Fruit fly (Drosophila melanogaster) whole organism, embryonic: Measurements from ENCODE around the gene yrt.

Source experiments
- Atf-2 ChIP-seq: fragments of 200-800 bp; sonication (Bioruptor generic); optimal IDR thresholded peaks from 2 replicates; lab custom pipeline; 2016; ENCODE audit warnings: missing biosample characterization, missing genetic modification characterization
- Atf6 ChIP-seq: fragments of 200-800 bp; sonication (Bioruptor generic); IDR thresholded peaks from 2 replicates; pipeline ENCODE4 v1.3.6; 2022; ENCODE audit warnings: missing biosample characterization, missing genetic modification characterization
- Bdp1 ChIP-seq: fragments of 200-800 bp; sonication (Bioruptor generic); optimal IDR thresholded peaks from 3 replicates; lab custom pipeline; 2016; ENCODE audit warnings: missing biosample characterization, missing genetic modification characterization
- Blimp-1 ChIP-seq: fragments of 200-800 bp; sonication (Bioruptor generic); optimal IDR thresholded peaks from 3 replicates; lab custom pipeline; 2018; ENCODE audit warnings: missing biosample characterization, missing genetic modification characterization, mild to moderate bottlenecking, moderate library complexity, missing genetic modification reagents
- CG10366 ChIP-seq: fragments of 200-800 bp; sonication (Bioruptor generic); IDR thresholded peaks from 2 replicates; pipeline ENCODE4 v1.3.6; 2022; ENCODE audit warnings: missing biosample characterization, missing genetic modification characterization
- CG10654 ChIP-seq: fragments of 200-800 bp; sonication (Bioruptor generic); optimal IDR thresholded peaks from 2 replicates; lab custom pipeline; 2016; ENCODE audit warnings: missing biosample characterization, missing genetic modification characterization
- CG11696 ChIP-seq: fragments of 200-800 bp; sonication (Bioruptor generic); IDR thresholded peaks from 2 replicates; pipeline ENCODE4 v1.3.6; 2022; ENCODE audit warnings: missing biosample characterization, missing genetic modification characterization
- CG12299 ChIP-seq: fragments of 200-800 bp; sonication (Bioruptor generic); optimal IDR thresholded peaks from 2 replicates; lab custom pipeline; 2018; ENCODE audit warnings: missing biosample characterization, mild to moderate bottlenecking, missing genetic modification characterization
- CG12391 ChIP-seq: fragments of 200-800 bp; sonication (Bioruptor generic); optimal IDR thresholded peaks from 3 replicates; lab custom pipeline; 2018; ENCODE audit warnings: missing biosample characterization, mild to moderate bottlenecking, missing genetic modification characterization, moderate library complexity
- CG12744 ChIP-seq: fragments of 200-800 bp; sonication (Bioruptor generic); optimal IDR thresholded peaks from 2 replicates; lab custom pipeline; 2016; ENCODE audit warnings: missing biosample characterization, missing genetic modification characterization
- CG12769 ChIP-seq: fragments of 200-800 bp; sonication (Bioruptor generic); optimal IDR thresholded peaks from 2 replicates; lab custom pipeline; 2019; ENCODE audit warnings: missing biosample characterization, mild to moderate bottlenecking, missing genetic modification characterization, moderate library complexity
- CG14860 ChIP-seq: fragments of 200-800 bp; sonication (Bioruptor generic); IDR thresholded peaks from 3 replicates; pipeline ENCODE4 v1.3.6; 2022; ENCODE audit warnings: missing biosample characterization, missing genetic modification characterization; ENCODE audit not compliant: partially characterized antibody
- CG17912 ChIP-seq: fragments of 200-800 bp; sonication (Bioruptor generic); optimal IDR thresholded peaks from 2 replicates; lab custom pipeline; 2018; ENCODE audit warnings: missing biosample characterization, mild to moderate bottlenecking, missing genetic modification characterization
- CG2889 ChIP-seq: fragments of 200-800 bp; sonication (Bioruptor generic); IDR thresholded peaks from 3 replicates; pipeline ENCODE4 v1.3.6; 2022; ENCODE audit warnings: missing biosample characterization, missing genetic modification characterization
- CG3065 ChIP-seq: fragments of 200-800 bp; sonication (Bioruptor generic); optimal IDR thresholded peaks from 2 replicates; lab custom pipeline; 2016; ENCODE audit warnings: missing biosample characterization, missing genetic modification characterization
- CG31441 ChIP-seq: fragments of 200-800 bp; sonication (Bioruptor generic); IDR thresholded peaks from 2 replicates; pipeline ENCODE4 v1.3.6; 2022; ENCODE audit warnings: missing biosample characterization, missing genetic modification characterization
- CG6765 ChIP-seq: fragments of 200-800 bp; sonication (Bioruptor generic); optimal IDR thresholded peaks from 3 replicates; lab custom pipeline; 2017; ENCODE audit warnings: missing biosample characterization, mild to moderate bottlenecking, missing genetic modification characterization
- CG7839 ChIP-seq: fragments of 200-800 bp; sonication (Bioruptor generic); optimal IDR thresholded peaks from 3 replicates; lab custom pipeline; 2018; ENCODE audit warnings: missing biosample characterization, mild to moderate bottlenecking, missing genetic modification characterization, moderate library complexity
- CG7928 ChIP-seq: fragments of 200-800 bp; sonication (Bioruptor generic); optimal IDR thresholded peaks from 2 replicates; lab custom pipeline; 2017; ENCODE audit warnings: missing biosample characterization, mild to moderate bottlenecking, missing genetic modification characterization
- CG7987 ChIP-seq: fragments of 200-800 bp; sonication (Bioruptor generic); optimal IDR thresholded peaks from 2 replicates; lab custom pipeline; 2018; ENCODE audit warnings: missing biosample characterization, mild to moderate bottlenecking, missing genetic modification characterization, moderate library complexity
- CG8924 ChIP-seq: fragments of 200-800 bp; optimal IDR thresholded peaks from 3 replicates; lab custom pipeline; 2019; ENCODE audit warnings: missing biosample characterization, mild to moderate bottlenecking, missing genetic modification characterization, moderate library complexity
- CG9797 ChIP-seq: fragments of 200-800 bp; sonication (Bioruptor generic); optimal IDR thresholded peaks from 3 replicates; lab custom pipeline; 2018; ENCODE audit warnings: missing biosample characterization, mild to moderate bottlenecking, missing genetic modification characterization
- D19A ChIP-seq: fragments of 200-800 bp; optimal IDR thresholded peaks from 3 replicates; lab custom pipeline; 2019; ENCODE audit warnings: missing biosample characterization, mild to moderate bottlenecking, missing genetic modification characterization, moderate library complexity
- Eip74EF ChIP-seq, 2 experiments: fragments of 200-800 bp in 1 of 2; fragments of >200 bp in 1 of 2; sonication (Bioruptor generic) in 1 of 2; optimal IDR thresholded peaks; 2 replicates each; lab custom pipeline; 2017 to 2019; ENCODE audit warnings: missing biosample characterization in 2 of 2, missing genetic modification characterization in 2 of 2, mild to moderate bottlenecking in 1 of 2, moderate library complexity in 1 of 2
- H15 ChIP-seq: fragments of 200-800 bp; sonication (Bioruptor generic); IDR thresholded peaks from 3 replicates; pipeline ENCODE4 v1.3.6; 2022; ENCODE audit warnings: missing biosample characterization, missing genetic modification characterization
- HmgD ChIP-seq: fragments of 200-800 bp; sonication (Bioruptor generic); optimal IDR thresholded peaks from 3 replicates; lab custom pipeline; 2016; ENCODE audit warnings: missing biosample characterization, missing genetic modification characterization
- Hr51 ChIP-seq, 2 experiments: fragments of 200-800 bp; sonication (Bioruptor generic); optimal IDR thresholded peaks; 2 replicates in 1 of 2; 3 replicates in 1 of 2; lab custom pipeline; 2016 to 2018; ENCODE audit warnings: missing biosample characterization in 2 of 2, missing genetic modification characterization in 2 of 2, mild to moderate bottlenecking in 1 of 2, moderate library complexity in 1 of 2
- Hsf ChIP-seq: fragments of 200-800 bp; sonication (Bioruptor generic); optimal IDR thresholded peaks from 3 replicates; lab custom pipeline; 2016; ENCODE audit warnings: missing biosample characterization, missing genetic modification characterization
- Kr ChIP-seq: fragments of 200-800 bp; sonication (Bioruptor generic); optimal IDR thresholded peaks from 2 replicates; lab custom pipeline; 2017; ENCODE audit warnings: missing biosample characterization, mild to moderate bottlenecking, missing genetic modification characterization
- MTF-1 ChIP-seq: fragments of 200-800 bp; sonication (Bioruptor generic); optimal IDR thresholded peaks from 2 replicates; lab custom pipeline; 2018; ENCODE audit warnings: missing biosample characterization, mild to moderate bottlenecking, missing genetic modification characterization, borderline replicate concordance
- Med ChIP-seq: fragments of 200-800 bp; sonication (Bioruptor generic); peaks from one replicate; lab custom pipeline; 2016; ENCODE audit warnings: missing biosample characterization, missing genetic modification characterization, mild to moderate bottlenecking, inconsistent platforms, moderate library complexity
- NFAT ChIP-seq: fragments of 200-800 bp; sonication (Bioruptor generic); IDR thresholded peaks from 2 replicates; pipeline ENCODE4 v1.3.6; 2022; ENCODE audit warnings: missing biosample characterization, missing genetic modification characterization
- Nf-YC ChIP-seq: fragments of 200-800 bp; optimal IDR thresholded peaks from 3 replicates; lab custom pipeline; 2019; ENCODE audit warnings: missing biosample characterization, mild to moderate bottlenecking, missing genetic modification characterization, moderate library complexity
- al ChIP-seq: fragments of 200-800 bp; sonication (Bioruptor generic); IDR thresholded peaks from 2 replicates; pipeline ENCODE4 v1.3.6; 2022; ENCODE audit warnings: missing biosample characterization, missing genetic modification characterization
- ato ChIP-seq: fragments of 200-800 bp; sonication (Bioruptor generic); IDR thresholded peaks from 2 replicates; pipeline ENCODE4 v1.3.6; 2022; ENCODE audit warnings: missing biosample characterization, missing genetic modification characterization; ENCODE audit not compliant: partially characterized antibody
- dysf ChIP-seq: fragments of 200-800 bp; sonication (Bioruptor generic); IDR thresholded peaks from 3 replicates; pipeline ENCODE4 v1.3.6; 2022; ENCODE audit warnings: missing biosample characterization, missing genetic modification characterization
- eyg ChIP-seq: fragments of 200-800 bp; sonication (Bioruptor generic); optimal IDR thresholded peaks from 3 replicates; lab custom pipeline; 2016; ENCODE audit warnings: missing biosample characterization, missing genetic modification characterization
- gsb-n ChIP-seq: fragments of 200-800 bp; sonication (Bioruptor generic); optimal IDR thresholded peaks from 3 replicates; lab custom pipeline; 2018; ENCODE audit warnings: missing biosample characterization, mild to moderate bottlenecking, missing genetic modification characterization
- insv ChIP-seq, 2 experiments: fragments of 200-800 bp; sonication (Bioruptor generic); optimal IDR thresholded peaks; 3 replicates each; lab custom pipeline; 2016 to 2018; ENCODE audit warnings: missing biosample characterization in 2 of 2, missing genetic modification characterization in 2 of 2
- nmo ChIP-seq: fragments of 200-800 bp; sonication (Bioruptor generic); optimal IDR thresholded peaks from 2 replicates; lab custom pipeline; 2018; ENCODE audit warnings: missing biosample characterization, mild to moderate bottlenecking, missing genetic modification characterization, moderate library complexity
- pan ChIP-seq, 4 experiments: fragments of >200 bp in 3 of 4; fragments of 200-800 bp in 1 of 4; sonication (Bioruptor generic) in 1 of 4; optimal IDR thresholded peaks in 3 of 4; IDR thresholded peaks in 1 of 4; 2 replicates each; pipeline versions ENCODE4 v1.3.6 to Lab custom; 2017 to 2022; ENCODE audit warnings: missing biosample characterization in 2 of 4, missing genetic modification characterization in 2 of 4, mixed read lengths in 1 of 4
- ranshi ChIP-seq: fragments of 200-800 bp; sonication (Bioruptor generic); IDR thresholded peaks from 2 replicates; pipeline ENCODE4 v1.3.6; 2022; ENCODE audit warnings: missing biosample characterization, missing genetic modification characterization
- ro ChIP-seq: fragments of 200-800 bp; sonication (Bioruptor generic); IDR thresholded peaks from 2 replicates; pipeline ENCODE4 v1.3.6; 2022; ENCODE audit warnings: missing biosample characterization, missing genetic modification characterization
- sc ChIP-seq, 3 experiments: fragments of >200 bp in 2 of 3; fragments of 200-800 bp in 1 of 3; sonication (Bioruptor generic) in 1 of 3; optimal IDR thresholded peaks; 2 replicates in 2 of 3; 3 replicates in 1 of 3; lab custom pipeline; 2017; ENCODE audit warnings: mild to moderate bottlenecking in 1 of 3, missing biosample characterization in 1 of 3, missing genetic modification characterization in 1 of 3, missing genetic modification reagents in 1 of 3
- sens ChIP-seq: fragments of 200-800 bp; sonication (Bioruptor generic); peaks from one replicate; lab custom pipeline; 2016; ENCODE audit warnings: missing biosample characterization, missing genetic modification characterization
- slp2 ChIP-seq: fragments of 200-800 bp; sonication (Bioruptor generic); optimal IDR thresholded peaks from 2 replicates; lab custom pipeline; 2016; ENCODE audit warnings: missing biosample characterization, missing genetic modification characterization
- sr ChIP-seq: fragments of 200-800 bp; sonication (Bioruptor generic); IDR thresholded peaks from 3 replicates; pipeline ENCODE4 v1.3.6; 2022; ENCODE audit warnings: missing biosample characterization, missing genetic modification characterization
- tap ChIP-seq: fragments of 200-800 bp; optimal IDR thresholded peaks from 3 replicates; lab custom pipeline; 2019; ENCODE audit warnings: missing biosample characterization, mild to moderate bottlenecking, missing genetic modification characterization, moderate library complexity
- tll ChIP-seq, 2 experiments: fragments of 200-800 bp in 1 of 2; fragments of >200 bp in 1 of 2; sonication (Bioruptor generic) in 1 of 2; optimal IDR thresholded peaks; 2 replicates each; lab custom pipeline; 2017 to 2019; ENCODE audit warnings: missing biosample characterization in 2 of 2, missing genetic modification characterization in 2 of 2, mild to moderate bottlenecking in 1 of 2, moderate library complexity in 1 of 2
- wek ChIP-seq: fragments of 200-800 bp; sonication (Bioruptor generic); optimal IDR thresholded peaks from 3 replicates; lab custom pipeline; 2018; ENCODE audit warnings: missing biosample characterization, mild to moderate bottlenecking, missing genetic modification characterization, moderate library complexity

The yrt gene

DNA sequence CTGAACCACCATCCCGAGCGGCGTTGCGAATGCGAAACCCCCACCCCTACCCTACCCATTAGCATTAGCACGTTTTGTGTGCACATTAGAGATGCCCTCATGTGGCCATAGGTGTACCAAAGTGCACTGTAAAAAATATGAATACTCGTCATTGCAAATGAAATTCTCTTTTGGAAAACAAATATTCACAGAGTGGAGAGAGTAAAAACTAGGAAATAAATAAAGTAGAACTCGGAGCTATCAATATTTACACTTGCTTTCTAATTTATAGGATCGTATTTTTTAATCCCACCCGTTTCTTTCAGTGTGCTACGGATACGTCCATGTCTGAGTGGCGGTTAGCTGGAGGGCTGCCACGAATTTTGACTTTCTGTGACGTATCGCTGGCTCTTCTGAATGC lies 34.5 kb upstream of the yrt start (continued):
- TF ChIP-seq NFAT (GFP tag; lab: Robert Waterston, UW) (no peak), slp2 (GFP tag; lab: Kevin White, UChicago) (peak; percentile 11), gsb-n (tag; lab: Kevin White, UChicago) (peak; percentile 73), ro (no peak), H15 (GFP tag; lab: Robert Waterston, UW) (no peak), Hr51 (GFP tag; optimal IDR thresholded peaks at IDR 0.05; lab: Kevin White, UChicago) (no peak), CG12769 (tag; lab: Kevin White, UChicago) (no peak), dysf (GFP tag; lab: Robert Waterston, UW) (no peak), ranshi (no peak), eyg (GFP tag; lab: Kevin White, UChicago) (no peak), CG10654 (GFP tag; lab: Kevin White, UChicago) (no peak), HmgD (GFP tag; lab: Kevin White, UChicago) (no peak), insv (GFP tag; optimal IDR thresholded peaks at IDR 0.05; lab: Kevin White, UChicago) (no peak), CG7839 (tag; lab: Kevin White, UChicago) (peak; percentile 48), nmo (GFP tag; lab: Kevin White, UChicago) (peak; percentile 37), CG2889 (GFP tag; lab: Robert Waterston, UW) (no peak), CG12744 (GFP tag; lab: Kevin White, UChicago) (no peak), Atf-2 (no peak), tll (GFP tag; optimal IDR thresholded peaks at IDR 0.05; lab: Kevin White, UChicago) (no peak), ato (GFP tag; lab: Robert Waterston, UW) (no peak), Atf6 (GFP tag; lab: Robert Waterston, UW) (no peak), CG7928 (GFP tag; lab: Kevin White, UChicago) (no peak), CG9797 (no peak), CG17912 (no peak), CG6765 (GFP tag; lab: Kevin White, UChicago) (no peak), MTF-1 (GFP tag; lab: Kevin White, UChicago) (no peak), sc (optimal IDR thresholded peaks at IDR 0.05; lab: Kevin White, UChicago) (no peak), sc (GFP tag; optimal IDR thresholded peaks at IDR 0.05; lab: Kevin White, UChicago) (no peak), al (GFP tag; lab: Robert Waterston, UW) (no peak), pan (optimal IDR thresholded peaks at IDR 0.05; lab: Kevin White, UChicago) (no peak), pan (GFP tag; optimal IDR thresholded peaks at IDR 0.05 in 1 of 2, IDR thresholded peaks at IDR 0.05 in 1 of 2) (peak in 1 of 2 experiments; percentile 34), CG11696 (GFP tag; lab: Robert Waterston, UW) (peak; percentile 46; the same call in 1 of the 2 replicates), CG12391 (tag; lab: Kevin White, UChicago) (peak; percentile 46), wek (GFP tag; lab: Kevin White, UChicago) (no peak), CG8924 (tag; lab: Kevin White, UChicago) (peak; percentile 44), CG10366 (GFP tag; lab: Robert Waterston, UW) (peak; percentile 12; the same call in 1 of the 2 replicates), CG12299 (tag; lab: Kevin White, UChicago) (no peak), sr (GFP tag; lab: Robert Waterston, UW) (no peak), CG3065 (GFP tag; lab: Kevin White, UChicago) (no peak), sens (GFP tag; lab: Kevin White, UChicago) (peak; percentile 93), Eip74EF (GFP tag; optimal IDR thresholded peaks at IDR 0.05; lab: Kevin White, UChicago) (no peak), Blimp-1 (GFP tag; lab: Kevin White, UChicago) (no peak), D19A (no peak), Med (GFP tag; lab: Kevin White, UChicago) (peak; percentile 83), Hsf (GFP tag; lab: Kevin White, UChicago) (peak; percentile 8), CG7987 (GFP tag; lab: Kevin White, UChicago) (no peak), Nf-YC (tag; lab: Kevin White, UChicago) (no peak), Bdp1 (no peak), tap (tag; lab: Kevin White, UChicago) (no peak), Kr (GFP tag; lab: Kevin White, UChicago) (no peak), CG14860 (GFP tag; lab: Robert Waterston, UW) (no peak), CG31441 (GFP tag; lab: Robert Waterston, UW) (peak; percentile 44; the same call in 1 of the 2 replicates)
